Worm (Caenorhabditis elegans): ENCODE measurements around the gene C06E1.9.

Gene C06E1.9

DNA sequence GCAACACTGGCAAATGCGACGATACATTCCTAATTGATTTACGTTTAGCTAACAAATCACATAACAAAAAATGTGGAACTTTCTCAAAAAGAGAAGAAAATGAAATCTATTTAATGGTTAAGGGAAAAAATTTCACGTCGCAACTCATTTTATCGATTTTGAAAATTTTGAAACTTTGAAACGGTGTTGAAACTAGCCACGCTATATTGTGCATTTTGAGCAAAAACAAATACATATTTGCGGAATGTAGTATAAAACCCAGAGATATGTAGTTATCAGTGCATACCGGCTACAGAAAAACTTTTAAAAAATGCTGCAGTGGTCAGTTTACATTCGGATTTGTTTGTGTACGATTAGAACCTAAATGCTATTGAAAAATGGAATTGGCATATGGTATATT lies 16.0 kb downstream of the C06E1.9 start, which contains the start of gene C06E1.7:
TSS of gene C06E1.7 (minus strand) at position 101 of the 400 bp plus-strand sequence.
- TF ChIP-seq lsy-2 (tag; optimal IDR thresholded peaks at IDR 0.05): no peak
- TF ChIP-seq tbx-8 (GFP tag; optimal IDR thresholded peaks at IDR 0.05): no peak
- TF ChIP-seq ces-1 (GFP tag; optimal IDR thresholded peaks at IDR 0.05): no peak
- TF ChIP-seq lin-13 (tag; optimal IDR thresholded peaks at IDR 0.05): no peak
- TF ChIP-seq unc-120 (tag; optimal IDR thresholded peaks at IDR 0.05; ENCODE audit: poor library complexity, severe bottlenecking): no peak
- no peak for TF ChIP-seq pha-4 (tag; optimal IDR thresholded peaks at IDR 0.05)
- TF ChIP-seq mep-1 (tag; optimal IDR thresholded peaks at IDR 0.05): no peak
- TF ChIP-seq nhr-76 (tag; optimal IDR thresholded peaks at IDR 0.05): no peak
- TF ChIP-seq unc-39 (tag; optimal IDR thresholded peaks at IDR 0.05): no peak

DNA sequence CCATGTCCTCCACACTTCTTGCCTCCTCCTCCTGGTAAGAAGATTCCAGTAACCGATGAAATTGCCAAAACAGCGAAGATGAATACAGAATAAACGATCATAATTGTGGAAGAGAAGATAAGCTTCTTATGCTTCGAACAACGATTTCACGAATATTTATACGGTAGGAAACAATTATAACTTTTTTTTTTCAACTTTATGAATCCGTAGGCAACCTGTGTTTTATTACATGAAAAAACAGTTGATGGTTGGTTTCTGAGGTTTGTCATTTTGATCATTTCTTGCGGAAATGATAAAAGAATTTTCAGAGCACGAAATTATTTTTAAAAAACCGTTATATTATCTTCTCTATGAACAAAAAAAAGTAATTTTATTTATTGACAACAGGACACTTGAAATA lies 18.7 kb downstream of the C06E1.9 start, which contains the start of gene fipr-16:
TSS of gene fipr-16 (minus strand) at position 101 of the 400 bp plus-strand sequence.
- no peak for TF ChIP-seq nhr-12 (tag; optimal IDR thresholded peaks at IDR 0.05)
- TF ChIP-seq lsy-2 (tag; optimal IDR thresholded peaks at IDR 0.05): no peak
- TF ChIP-seq ceh-39 (tag; optimal IDR thresholded peaks at IDR 0.05): no peak
- no peak for TF ChIP-seq mab-5 (tag; optimal IDR thresholded peaks at IDR 0.05)
- TF ChIP-seq mep-1 (tag; optimal IDR thresholded peaks at IDR 0.05): no peak
- TF ChIP-seq lin-32 (GFP tag; optimal IDR thresholded peaks at IDR 0.05): no peak
- no peak for TF ChIP-seq elt-1 (tag; optimal IDR thresholded peaks at IDR 0.05; ENCODE audit: borderline replicate concordance, insufficient read depth)
- TF ChIP-seq pha-4 (tag; optimal IDR thresholded peaks at IDR 0.05): no peak
- TF ChIP-seq hlh-1 (tag; optimal IDR thresholded peaks at IDR 0.05): no peak
- no peak for TF ChIP-seq ces-1 (GFP tag; optimal IDR thresholded peaks at IDR 0.05)
- TF ChIP-seq unc-120 (tag; optimal IDR thresholded peaks at IDR 0.05; ENCODE audit: poor library complexity, severe bottlenecking): no peak
- no peak for TF ChIP-seq sem-2 (GFP tag; optimal IDR thresholded peaks at IDR 0.05)
- TF ChIP-seq ceh-83 (GFP tag; optimal IDR thresholded peaks at IDR 0.05): no peak
- no peak for TF ChIP-seq nhr-76 (tag; optimal IDR thresholded peaks at IDR 0.05)
- no peak for TF ChIP-seq unc-62 (GFP tag; optimal IDR thresholded peaks at IDR 0.05)
- TF ChIP-seq ztf-11 (tag; optimal IDR thresholded peaks at IDR 0.05): no peak
- TF ChIP-seq M03D4.4 (tag; optimal IDR thresholded peaks at IDR 0.05): no peak
- TF ChIP-seq unc-39 (tag; optimal IDR thresholded peaks at IDR 0.05): no peak
- no peak for TF ChIP-seq elt-3 (tag; optimal IDR thresholded peaks at IDR 0.05)

DNA sequence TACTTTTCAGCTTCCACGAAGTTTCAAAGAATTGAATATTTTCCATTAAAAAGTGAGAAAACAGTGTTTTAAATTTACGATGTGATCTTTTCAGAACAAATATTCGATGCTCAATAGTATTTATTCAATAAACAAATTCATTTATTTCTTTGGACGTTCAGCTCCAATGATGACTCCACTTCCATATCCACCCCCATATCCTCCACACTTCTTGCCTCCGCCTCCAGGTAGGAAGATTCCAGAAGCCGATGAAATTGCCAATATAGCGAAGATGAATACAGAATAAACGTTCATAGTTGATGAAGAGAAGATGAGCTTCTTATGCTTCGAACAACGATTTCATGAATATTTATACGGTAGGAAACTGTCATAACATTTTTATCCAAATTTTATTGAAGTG lies 20.4 kb downstream of the C06E1.9 start, which contains the start of gene fip-3:
TSS of gene fip-3 (minus strand) at position 294 of the 400 bp plus-strand sequence.
- TF ChIP-seq ceh-83 (GFP tag; optimal IDR thresholded peaks at IDR 0.05) (no peak), nhr-76 (tag; optimal IDR thresholded peaks at IDR 0.05) (no peak), lin-13 (tag; optimal IDR thresholded peaks at IDR 0.05) (no peak), mab-5 (tag; optimal IDR thresholded peaks at IDR 0.05) (no peak), nhr-12 (tag; optimal IDR thresholded peaks at IDR 0.05) (no peak), unc-39 (tag; optimal IDR thresholded peaks at IDR 0.05) (no peak), blmp-1 (tag; optimal IDR thresholded peaks at IDR 0.05) (no peak), drap-1 (GFP tag; optimal IDR thresholded peaks at IDR 0.05) (no peak), ceh-39 (tag; optimal IDR thresholded peaks at IDR 0.05) (no peak), pha-4 (tag; optimal IDR thresholded peaks at IDR 0.05) (no peak), ceh-43 (GFP tag; optimal IDR thresholded peaks at IDR 0.05) (no peak), sptf-1 (tag; optimal IDR thresholded peaks at IDR 0.05) (no peak), cnd-1 (tag; optimal IDR thresholded peaks at IDR 0.05) (no peak), elt-1 (tag; optimal IDR thresholded peaks at IDR 0.05; ENCODE audit: borderline replicate concordance, insufficient read depth) (no peak)

DNA sequence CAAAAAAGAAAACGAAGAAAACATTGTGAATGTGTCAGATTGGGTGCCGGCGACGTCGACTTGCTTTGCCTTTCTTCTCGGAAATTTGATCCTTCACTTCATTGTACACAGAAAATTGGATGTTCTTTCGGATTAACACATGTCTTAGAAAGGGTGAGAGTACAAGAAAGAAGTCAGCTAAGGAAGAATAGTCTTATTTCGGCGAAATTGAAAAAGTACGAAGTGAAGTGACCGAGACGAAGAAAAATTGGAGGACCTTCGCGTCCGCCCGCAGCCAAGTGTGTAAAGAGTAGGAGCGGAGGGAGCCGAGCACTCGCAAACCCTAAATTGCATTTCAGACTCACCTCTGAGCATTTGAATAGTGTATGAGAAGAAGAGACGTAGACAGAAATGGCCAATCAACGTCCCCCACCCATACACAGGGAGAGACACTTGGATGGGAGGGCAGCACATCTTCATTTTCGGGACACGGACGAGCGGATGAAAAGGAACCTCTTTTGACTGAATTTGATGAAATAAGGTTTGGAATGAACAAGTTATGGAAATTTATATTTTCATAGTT lies 20.9 kb downstream of the C06E1.9 start, which contains the start of gene glr-1:
TSS of gene glr-1 (minus strand) at position 51 of the 562 bp plus-strand sequence.
- TF ChIP-seq nhr-12 (tag; optimal IDR thresholded peaks at IDR 0.05): no peak
- no peak for TF ChIP-seq M03D4.4 (tag; optimal IDR thresholded peaks at IDR 0.05)
- no peak for TF ChIP-seq lin-32 (GFP tag; optimal IDR thresholded peaks at IDR 0.05)
- TF ChIP-seq elt-1 (tag; optimal IDR thresholded peaks at IDR 0.05; ENCODE audit: borderline replicate concordance, insufficient read depth): no peak
- TF ChIP-seq snpc-4 (tag; optimal IDR thresholded peaks at IDR 0.05): no peak
- peak; percentile 92 for TF ChIP-seq ces-1 (GFP tag; optimal IDR thresholded peaks at IDR 0.05)
- TF ChIP-seq bed-3 (GFP tag; optimal IDR thresholded peaks at IDR 0.05): no peak
- no peak for TF ChIP-seq mep-1 (tag; optimal IDR thresholded peaks at IDR 0.05)

DNA sequence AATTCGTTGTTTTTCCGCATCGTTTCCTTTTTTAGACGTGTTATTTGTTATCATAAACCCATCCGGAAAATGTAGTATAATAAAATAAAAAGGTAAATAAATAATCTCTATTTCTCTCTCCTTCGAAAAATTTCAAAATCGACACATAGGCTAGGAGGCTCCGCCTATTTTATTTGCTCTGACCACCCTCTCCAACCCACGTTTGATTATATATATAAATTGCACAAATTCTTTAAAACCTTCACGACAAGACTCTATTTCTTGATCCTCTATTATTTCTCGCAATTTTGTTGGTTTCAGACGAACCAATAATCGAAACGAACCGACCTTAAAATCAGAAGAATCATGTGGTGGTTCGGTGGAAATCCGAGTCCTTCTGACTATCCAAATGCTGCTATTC lies 28.8 kb downstream of the C06E1.9 start, which contains the start of gene doxa-1:
TSS of gene doxa-1 (plus strand) at position 301 of the 400 bp plus-strand sequence.
- TF ChIP-seq lin-32 (GFP tag; optimal IDR thresholded peaks at IDR 0.05) (no peak), pha-4 (tag; optimal IDR thresholded peaks at IDR 0.05) (no peak), flh-1 (GFP tag; optimal IDR thresholded peaks at IDR 0.05) (no peak), mls-2 (tag; optimal IDR thresholded peaks at IDR 0.05) (no peak), bed-3 (GFP tag; optimal IDR thresholded peaks at IDR 0.05) (no peak), unc-120 (tag; optimal IDR thresholded peaks at IDR 0.05; ENCODE audit: poor library complexity, severe bottlenecking) (no peak), ztf-11 (tag; optimal IDR thresholded peaks at IDR 0.05) (no peak), nhr-28 (tag; optimal IDR thresholded peaks at IDR 0.05) (no peak), unc-39 (tag; optimal IDR thresholded peaks at IDR 0.05) (no peak), ceh-39 (tag; optimal IDR thresholded peaks at IDR 0.05) (no peak), zip-8 (tag; optimal IDR thresholded peaks at IDR 0.05) (no peak), sem-2 (GFP tag; optimal IDR thresholded peaks at IDR 0.05) (no peak), ceh-43 (GFP tag; optimal IDR thresholded peaks at IDR 0.05) (no peak), lsy-2 (tag; optimal IDR thresholded peaks at IDR 0.05) (no peak), elt-3 (tag; optimal IDR thresholded peaks at IDR 0.05) (no peak), blmp-1 (tag; optimal IDR thresholded peaks at IDR 0.05) (no peak), drap-1 (GFP tag; optimal IDR thresholded peaks at IDR 0.05) (no peak), sptf-1 (tag; optimal IDR thresholded peaks at IDR 0.05) (no peak)

Data from whole organism, mixed stage, embryonic.